Worm (Caenorhabditis elegans) whole organism, midembryonic: ENCODE results near the gene nhr-118.

Experiments used
- T22C8.4 ChIP-seq: fragments of 200-800 bp; sonication (Bioruptor generic); IDR thresholded peaks from 2 replicates; pipeline ENCODE4 v1.3.6; 2022; ENCODE audit warnings: missing genetic modification characterization, missing compliant biosample characterization
- cog-1 ChIP-seq: sonication (generic microtip); optimal IDR thresholded peaks from 2 replicates; lab custom pipeline; 2016; ENCODE audit warnings: missing genetic modification characterization, missing compliant biosample characterization
- flt-1 ChIP-seq: fragments of 200-800 bp; sonication (Bioruptor generic); IDR thresholded peaks from 2 replicates; pipeline ENCODE4 v1.3.6; 2022; ENCODE audit warnings: missing genetic modification characterization, missing compliant biosample characterization
- med-1 ChIP-seq: sonication (generic microtip); optimal IDR thresholded peaks from 2 replicates; lab custom pipeline; 2017; ENCODE audit warnings: missing genetic modification characterization, mild to moderate bottlenecking, missing compliant biosample characterization, antibody characterized with exemption, missing genetic modification reagents; ENCODE audit not compliant: insufficient read depth
- ref-1 ChIP-seq: fragments of 200-800 bp; sonication (Bioruptor generic); conservative IDR thresholded peaks from 2 replicates; pipeline ENCODE4 v1.3.6; 2022; ENCODE audit warnings: missing genetic modification reagents, missing genetic modification characterization, missing compliant biosample characterization
- ztf-23 ChIP-seq: fragments of 200-800 bp; sonication (Bioruptor generic); IDR thresholded peaks from 2 replicates; pipeline ENCODE4 v1.3.6; 2022; ENCODE audit warnings: missing genetic modification reagents, missing genetic modification characterization, missing compliant biosample characterization

DNA sequence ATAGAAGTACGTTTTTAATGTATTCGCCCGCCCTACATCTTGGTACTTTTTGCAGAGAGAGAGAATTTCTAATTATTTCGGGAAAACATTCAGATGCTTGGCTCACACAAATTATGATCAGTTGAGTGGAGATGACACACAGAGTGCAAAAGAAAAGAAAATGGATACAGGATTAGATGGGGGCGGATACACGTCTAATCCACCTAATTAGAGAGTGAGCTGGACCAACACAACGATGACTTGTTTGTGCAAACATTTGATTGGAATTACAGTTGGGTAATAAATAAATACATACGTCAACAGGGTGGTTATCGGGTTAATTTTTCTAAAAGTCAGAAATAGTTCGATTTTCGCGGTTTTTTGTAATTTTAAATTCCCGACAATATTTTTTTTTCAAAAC lies 48.5 kb upstream of the nhr-118 start:
- TF ChIP-seq med-1 (no peak), flt-1 (GFP tag; lab: Robert Waterston, UW) (no peak), ztf-23 (no peak), T22C8.4 (GFP tag; lab: Robert Waterston, UW) (no peak), ref-1 (GFP tag; lab: Robert Waterston, UW) (no peak), cog-1 (tag; lab: Kevin White, UChicago) (no peak)
